Fruit fly (Drosophila melanogaster): ENCODE results near the gene CG15892.
A peak's percentile ranks its signal among the peaks of the same experiment; 100 is the strongest.

The CG15892 gene

DNA sequence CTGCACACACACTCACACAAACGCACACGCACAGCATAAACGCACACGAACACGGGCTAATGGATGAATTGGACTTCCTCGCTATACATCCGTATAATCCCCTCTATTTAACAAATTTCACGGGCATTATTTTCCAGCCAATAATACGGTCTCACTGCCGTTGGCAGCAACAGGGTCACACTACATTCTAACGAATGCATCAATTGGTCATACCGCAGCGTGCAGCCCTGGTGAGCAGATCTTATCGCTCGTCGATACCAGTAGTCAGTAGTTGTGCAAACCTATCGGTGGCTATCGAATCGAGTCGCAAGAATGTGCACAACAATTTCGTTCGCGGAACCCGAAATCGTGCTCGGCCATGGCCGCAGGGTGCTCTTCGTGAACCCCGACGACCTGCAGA is 6.3 kb downstream of the CG15892 start, which contains the start of the genes Top3beta and wuho (continued):
- TF ChIP-seq Lpt (GFP tag; optimal IDR thresholded peaks at IDR 0.05) = no peak
- no peak for TF ChIP-seq CG6272 (GFP tag; IDR thresholded peaks at IDR 0.05)
- peak; percentile 99 for TF ChIP-seq CG9797 (GFP tag; optimal IDR thresholded peaks at IDR 0.05)
- TF ChIP-seq CG3281 (GFP tag; optimal IDR thresholded peaks at IDR 0.05) = peak; percentile 45
- peak; percentile 6 for TF ChIP-seq CG4424 (GFP tag; optimal IDR thresholded peaks at IDR 0.05)
- no peak for TF ChIP-seq CG8089 (GFP tag; optimal IDR thresholded peaks at IDR 0.05)
- TF ChIP-seq ken (GFP tag; IDR thresholded peaks at IDR 0.05) = no peak
- TF ChIP-seq org-1 (GFP tag; optimal IDR thresholded peaks at IDR 0.05) = peak; percentile 9
- peak; percentile 49 for TF ChIP-seq CG10543 (GFP tag; optimal IDR thresholded peaks at IDR 0.05)
- TF ChIP-seq tx (GFP tag; optimal IDR thresholded peaks at IDR 0.05) = no peak
- TF ChIP-seq CG7357 (GFP tag; IDR thresholded peaks at IDR 0.05) = no peak
- TF ChIP-seq Taf1 (GFP tag; IDR thresholded peaks at IDR 0.05) = no peak
- peak; percentile 65 for TF ChIP-seq CG7987 (GFP tag; optimal IDR thresholded peaks at IDR 0.05)
- peak; percentile 11 for TF ChIP-seq MTF-1 (GFP tag; optimal IDR thresholded peaks at IDR 0.05; ENCODE audit: borderline replicate concordance)
- TF ChIP-seq h (optimal IDR thresholded peaks at IDR 0.05) = no peak
- TF ChIP-seq CG15696 (tag; optimal IDR thresholded peaks at IDR 0.05) = no peak
- peak; percentile 46 for TF ChIP-seq Side (GFP tag; optimal IDR thresholded peaks at IDR 0.05)
- TF ChIP-seq slp2 (GFP tag; optimal IDR thresholded peaks at IDR 0.05) = no peak
- no peak for TF ChIP-seq CG7745 (tag; optimal IDR thresholded peaks at IDR 0.05)
- TF ChIP-seq HHEX (GFP tag; optimal IDR thresholded peaks at IDR 0.05) = no peak
- no peak for TF ChIP-seq NC2α (GFP tag; optimal IDR thresholded peaks at IDR 0.05)
- TF ChIP-seq Sry-β (GFP tag; optimal IDR thresholded peaks at IDR 0.05) = peak; percentile 53
- no peak for TF ChIP-seq Dek (tag; optimal IDR thresholded peaks at IDR 0.05)
- TF ChIP-seq CG12104 (GFP tag; optimal IDR thresholded peaks at IDR 0.05) = no peak
- peak; percentile 28 for TF ChIP-seq unpg (GFP tag; optimal IDR thresholded peaks at IDR 0.05)
- peak; percentile 86 for TF ChIP-seq CG2116 (GFP tag; optimal IDR thresholded peaks at IDR 0.05)
- no peak for TF ChIP-seq sc (optimal IDR thresholded peaks at IDR 0.05)
- no peak for TF ChIP-seq sc (GFP tag; optimal IDR thresholded peaks at IDR 0.05)
- TF ChIP-seq sob (GFP tag; IDR thresholded peaks at IDR 0.05) = peak; percentile 65; the same call in 1 of the 2 replicates
- peak; percentile 56 for TF ChIP-seq phol (tag; optimal IDR thresholded peaks at IDR 0.05)
- no peak for TF ChIP-seq CG10462 (GFP tag; optimal IDR thresholded peaks at IDR 0.05)
- TF ChIP-seq Antp (GFP tag; optimal IDR thresholded peaks at IDR 0.05) = no peak
- peak; percentile 82 for TF ChIP-seq CG13287 (GFP tag; IDR thresholded peaks at IDR 0.05; ENCODE audit: partially characterized antibody)
- TF ChIP-seq CG30403 (GFP tag; optimal IDR thresholded peaks at IDR 0.05) = peak; percentile 36
- peak; percentile 97 for TF ChIP-seq CG7928 (GFP tag; optimal IDR thresholded peaks at IDR 0.05)
- no peak for TF ChIP-seq CG12071 (GFP tag; optimal IDR thresholded peaks at IDR 0.05)
- TF ChIP-seq sr (GFP tag; IDR thresholded peaks at IDR 0.05) = no peak
- TF ChIP-seq sima (GFP tag; optimal IDR thresholded peaks at IDR 0.05) = no peak
- TF ChIP-seq tgo (GFP tag; IDR thresholded peaks at IDR 0.05) = no peak
- no peak for TF ChIP-seq BtbVII (GFP tag; optimal IDR thresholded peaks at IDR 0.05)
- no peak for TF ChIP-seq CG10979 (tag; optimal IDR thresholded peaks at IDR 0.05)
- TF ChIP-seq CG31365 (tag; optimal IDR thresholded peaks at IDR 0.05) = no peak
- peak; percentile 81 for TF ChIP-seq CG33213 (GFP tag; optimal IDR thresholded peaks at IDR 0.05)
- no peak for TF ChIP-seq Fer2 (tag; optimal IDR thresholded peaks at IDR 0.05)
- no peak for TF ChIP-seq tll (GFP tag; optimal IDR thresholded peaks at IDR 0.05)
- no peak for TF ChIP-seq CG18262 (tag; optimal IDR thresholded peaks at IDR 0.05)
- no peak for TF ChIP-seq Nf-YA (GFP tag; IDR thresholded peaks at IDR 0.05)
- peak; percentile 59 for TF ChIP-seq knrl (GFP tag; IDR thresholded peaks at IDR 0.05; ENCODE audit: partially characterized antibody)
- no peak for TF ChIP-seq ranshi (GFP tag; IDR thresholded peaks at IDR 0.05)
- TF ChIP-seq CG1792 (GFP tag; optimal IDR thresholded peaks at IDR 0.05) = peak; percentile 31
- TF ChIP-seq sisA (GFP tag; IDR thresholded peaks at IDR 0.05) = no peak
- TF ChIP-seq CG6175 (GFP tag; IDR thresholded peaks at IDR 0.05) = no peak
